Fruit fly (Drosophila melanogaster) whole organism, larva: ENCODE results near the gene RpS3.

Source experiments
- noc ChIP-seq: fragments of 200-800 bp; sonication (Bioruptor generic); optimal IDR thresholded peaks from 3 replicates; lab custom pipeline; 2019; ENCODE audit warnings: missing biosample characterization, mild to moderate bottlenecking, missing genetic modification characterization, moderate library complexity

RpS3 gene

DNA sequence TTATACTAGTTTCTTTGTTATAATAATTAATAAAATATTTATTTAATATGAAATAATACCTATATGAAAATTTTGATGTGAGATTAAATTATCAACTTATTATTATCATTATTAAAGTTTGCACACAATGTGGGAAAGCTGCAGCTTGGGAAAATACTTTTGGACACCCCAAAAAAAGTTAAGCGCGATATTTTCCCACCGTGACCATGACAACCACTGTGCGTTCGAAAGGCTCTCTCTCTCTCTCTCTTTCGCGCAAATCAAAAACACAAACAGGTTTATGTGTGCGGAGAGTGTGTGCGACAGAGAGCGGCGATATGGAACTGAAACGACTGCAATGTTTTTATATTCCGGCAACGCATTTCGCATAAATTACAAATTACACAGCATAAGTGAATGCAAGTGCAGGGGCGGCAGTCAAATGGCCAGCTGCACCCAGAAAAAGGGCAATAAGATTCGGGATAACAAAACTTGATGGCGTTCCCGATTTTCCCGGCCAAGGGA is 11.7 kb upstream of the RpS3 start:
- TF ChIP-seq noc (tag; lab: Kevin White, UChicago): peak; percentile 80

dm6 chr3R:23347432-23348305 is 10.9 kb upstream of the RpS3 start, which contains the start of gene PolE1:
Gene PolE1, plus strand, starts transcription at chr3R:23348128.
- no peak for TF ChIP-seq noc (tag; lab: Kevin White, UChicago)

DNA sequence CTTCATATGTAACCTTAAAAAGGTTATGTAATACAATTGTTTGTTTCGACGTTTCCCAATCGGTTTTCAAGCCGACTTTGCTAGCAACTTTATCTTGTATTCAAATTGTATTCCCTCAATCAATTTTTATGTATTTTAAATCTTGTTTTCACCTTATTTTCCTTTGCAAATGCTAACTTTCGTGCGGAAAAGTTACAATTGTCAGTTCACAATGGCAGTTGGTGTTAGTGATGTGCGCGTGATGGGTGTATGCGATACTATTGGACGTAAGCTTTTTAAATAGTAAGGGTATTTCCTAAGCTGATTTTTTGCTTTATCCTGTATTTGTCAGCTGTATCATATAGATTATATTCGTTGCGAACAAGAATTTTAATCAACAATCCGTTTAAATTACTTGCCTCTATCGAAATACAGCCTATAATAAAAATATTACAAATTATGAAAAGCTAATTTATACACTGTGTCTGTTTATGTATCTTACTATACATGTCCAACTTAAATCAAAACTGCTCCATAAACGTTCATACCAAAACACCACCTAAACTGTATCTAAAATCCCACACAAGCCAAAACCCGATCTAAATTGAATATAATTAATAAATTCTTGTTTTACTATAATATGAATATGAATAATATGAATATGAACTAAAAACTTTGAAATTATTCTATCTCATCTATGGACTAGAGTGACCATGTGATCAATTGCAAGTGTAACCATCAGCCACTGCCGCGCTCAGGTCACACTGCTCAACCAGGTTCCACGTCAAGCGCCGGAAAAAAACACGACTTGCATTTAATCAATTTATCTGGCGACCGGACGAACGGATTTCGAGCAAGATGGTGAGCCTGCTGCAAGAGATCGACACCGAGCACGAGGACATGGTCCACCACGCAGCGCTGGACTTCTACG is 2.5 kb upstream of the RpS3 start, which contains the start of the genes ATPsynCF6 and Sec13:
Gene ATPsynCF6, minus strand, starts transcription at position 236 of the 910 bp plus-strand sequence.
Gene Sec13, plus strand, starts transcription at position 450 of the 910 bp plus-strand sequence.
- TF ChIP-seq noc (tag; lab: Kevin White, UChicago): peak; percentile 40

- TF ChIP-seq noc (tag; lab: Kevin White, UChicago): peak; percentile 28
Measured at dm6 chr3R:23356920-23357386, 1.7 kb upstream of the RpS3 start.

DNA sequence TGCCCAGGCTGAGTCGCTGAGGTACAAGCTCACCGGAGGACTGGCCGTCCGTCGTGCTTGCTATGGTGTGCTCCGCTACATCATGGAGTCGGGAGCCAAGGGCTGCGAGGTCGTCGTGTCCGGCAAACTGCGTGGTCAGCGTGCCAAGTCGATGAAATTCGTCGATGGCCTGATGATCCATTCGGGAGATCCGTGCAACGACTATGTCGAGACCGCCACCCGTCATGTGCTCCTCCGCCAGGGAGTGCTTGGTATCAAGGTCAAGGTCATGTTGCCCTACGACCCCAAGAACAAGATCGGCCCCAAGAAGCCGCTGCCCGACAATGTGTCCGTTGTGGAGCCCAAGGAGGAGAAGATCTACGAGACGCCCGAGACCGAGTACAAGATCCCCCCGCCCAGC is 808 bp downstream of the RpS3 start:
- no peak for TF ChIP-seq noc (tag; lab: Kevin White, UChicago)

DNA sequence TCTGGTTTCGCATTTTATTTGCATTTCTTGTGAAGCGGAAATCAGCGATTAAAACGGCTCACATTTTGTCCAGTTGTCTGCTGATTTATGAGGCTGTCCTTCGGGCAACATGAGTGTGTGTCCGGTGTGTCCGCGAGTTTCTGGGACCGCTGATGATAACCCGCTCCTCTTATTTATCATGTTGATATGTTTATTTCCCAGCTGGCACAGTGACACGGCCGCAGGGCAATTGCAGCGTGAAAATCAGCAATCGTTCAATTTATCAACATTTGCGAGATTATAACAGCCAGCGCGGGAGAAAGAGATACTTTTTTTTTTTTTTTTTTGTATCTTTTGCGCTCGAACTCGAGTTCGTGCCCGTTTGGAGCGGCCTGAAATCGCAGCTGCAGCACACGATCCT is 1.7 kb downstream of the RpS3 start:
- TF ChIP-seq noc (tag; lab: Kevin White, UChicago): no peak

- TF ChIP-seq noc (tag; lab: Kevin White, UChicago): peak; percentile 95
Measured at dm6 chr3R:23363515-23364124, 5.0 kb downstream of the RpS3 start, which contains the start of gene CG4408. Gene CG4408, minus strand, starts transcription at chr3R:23363574.

DNA sequence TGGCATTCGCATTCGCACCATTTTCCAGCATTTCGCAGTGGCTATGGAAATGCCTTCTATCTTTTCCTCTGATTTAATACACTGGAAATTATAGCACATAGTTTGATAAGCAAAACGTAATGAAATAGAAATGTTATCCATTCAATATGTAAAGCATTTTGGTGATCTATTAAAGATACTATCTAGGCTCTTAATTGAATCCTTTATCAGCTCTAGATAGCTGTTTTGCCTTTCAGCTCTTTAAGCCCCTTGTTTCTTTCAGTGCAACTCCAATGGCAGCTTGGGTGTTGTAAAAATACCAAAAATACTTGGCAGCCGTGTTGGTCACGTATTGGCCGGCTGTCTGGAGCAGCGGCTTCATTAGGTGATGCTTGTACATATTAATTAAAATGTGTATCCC is 6.4 kb downstream of the RpS3 start:
- no peak for TF ChIP-seq noc (tag; lab: Kevin White, UChicago)

DNA sequence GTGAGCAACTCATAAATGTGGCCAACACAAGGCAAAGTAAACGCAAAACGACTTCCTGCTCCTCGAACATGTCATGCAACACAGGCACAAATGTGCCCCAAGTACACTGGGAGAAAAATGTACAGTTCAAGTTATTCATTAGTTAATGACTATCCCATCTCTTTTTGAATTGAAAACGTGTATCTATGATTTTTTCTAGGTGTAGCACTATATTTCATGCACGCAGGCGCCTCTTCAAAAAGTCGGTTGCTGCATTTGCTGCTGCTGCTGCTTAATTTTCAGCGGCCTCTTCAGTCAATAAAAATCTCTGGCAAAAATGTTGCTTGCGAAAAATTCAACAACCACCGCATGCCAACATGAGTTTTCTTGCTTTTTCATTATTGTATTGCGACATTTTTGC is 8.9 kb downstream of the RpS3 start:
- no peak for TF ChIP-seq noc (tag; lab: Kevin White, UChicago)

dm6 chr3R:23368235-23368634 is 9.6 kb downstream of the RpS3 start:
- TF ChIP-seq noc (tag; lab: Kevin White, UChicago): no peak

DNA sequence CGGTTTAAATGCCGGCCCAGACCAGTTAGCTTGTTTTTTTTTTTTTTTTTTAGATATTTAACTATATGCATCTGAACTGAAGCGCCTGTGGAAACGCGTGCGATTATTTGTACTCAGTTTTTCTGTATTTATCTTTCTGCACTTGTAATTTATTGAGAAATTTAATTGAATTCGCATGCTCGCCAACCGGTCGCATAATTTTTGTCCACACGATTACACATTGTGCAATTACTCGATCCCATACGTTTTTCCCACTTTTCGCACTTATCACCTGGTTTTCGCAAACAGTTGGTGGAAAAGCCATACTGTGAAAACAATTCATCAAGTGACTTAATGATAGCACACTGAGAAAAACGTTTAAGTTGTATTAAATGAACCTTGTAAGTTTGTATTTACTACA is 14.0 kb downstream of the RpS3 start, which contains the start of gene CG42827:
Gene CG42827, plus strand, starts transcription at position 301 of the 400 bp plus-strand sequence.
- no peak for TF ChIP-seq noc (tag; lab: Kevin White, UChicago)

DNA sequence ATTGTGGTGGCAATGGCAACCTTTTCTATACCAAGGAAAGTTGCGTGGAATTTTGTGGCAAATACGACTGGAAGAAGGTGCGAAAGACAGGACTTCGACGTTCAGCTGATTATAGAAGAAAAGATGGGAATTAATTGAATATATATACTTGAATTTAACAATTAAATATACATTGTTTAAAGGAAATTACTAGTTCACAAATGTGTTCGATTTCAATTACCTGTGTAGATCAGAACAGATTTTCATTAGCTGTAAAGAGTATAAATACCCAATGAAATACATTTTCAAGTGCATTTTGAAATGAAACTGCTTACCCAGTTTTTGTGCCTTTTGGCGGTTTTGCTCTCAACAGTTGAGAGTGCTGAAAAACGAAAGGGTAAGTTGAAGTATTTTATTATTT is 14.8 kb downstream of the RpS3 start, which contains the start of gene CG42828:
Gene CG42828, plus strand, starts transcription at position 301 of the 400 bp plus-strand sequence.
- TF ChIP-seq noc (tag; lab: Kevin White, UChicago): no peak

DNA sequence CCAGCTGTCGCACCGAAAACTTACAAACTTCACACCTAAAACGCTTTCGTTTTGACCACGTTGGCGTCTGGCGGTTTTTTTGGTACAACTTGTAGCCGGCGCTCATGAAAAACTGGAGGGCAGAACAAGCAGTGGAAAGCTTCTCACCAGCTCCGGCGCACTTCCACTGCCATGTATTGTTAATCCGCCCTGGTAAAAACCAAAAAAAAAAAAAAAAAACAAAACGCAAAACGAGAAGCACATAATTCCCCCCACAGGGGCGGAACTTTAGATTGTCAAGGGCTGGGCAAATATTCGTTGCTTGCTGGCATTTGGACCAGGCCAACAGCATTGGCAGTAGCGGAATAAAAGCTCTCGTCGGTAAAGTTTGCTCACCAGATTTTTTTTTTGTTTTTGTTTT is 15.7 kb downstream of the RpS3 start:
- peak; percentile 48 for TF ChIP-seq noc (tag; lab: Kevin White, UChicago)

DNA sequence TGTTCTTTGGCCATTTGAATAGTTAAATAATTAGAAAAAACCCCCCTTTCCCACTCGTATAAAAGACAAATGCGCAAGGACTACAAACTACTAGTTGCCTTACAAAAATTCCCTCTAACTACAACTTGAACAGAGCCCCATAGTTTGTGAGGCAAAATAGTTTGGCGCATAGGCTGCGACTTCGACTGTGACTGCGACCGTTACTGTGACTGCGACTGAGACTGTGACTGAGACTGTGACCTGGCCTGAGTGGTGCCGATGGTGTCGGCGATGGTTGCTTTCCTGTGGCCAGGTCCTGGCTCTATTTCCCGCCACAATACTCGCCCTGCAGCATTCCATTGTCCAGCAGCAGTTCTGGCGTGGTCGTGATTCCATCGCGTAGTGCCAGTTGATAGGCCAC is 18.7 kb downstream of the RpS3 start:
- TF ChIP-seq noc (tag; lab: Kevin White, UChicago): no peak

dm6 chr3R:23383723-23384122 is 25.1 kb downstream of the RpS3 start:
- TF ChIP-seq noc (tag; lab: Kevin White, UChicago): no peak
